Worm (Caenorhabditis elegans) whole organism, L4/young adult: ENCODE data around the gene pqn-80.

Source experiments
- W03F9.2 ChIP-seq: fragments of 150-350 bp; optimal IDR thresholded peaks from 2 replicates; lab custom pipeline; 2014; ENCODE audit warnings: missing biosample characterization, missing genetic modification characterization
- dao-5 ChIP-seq: sonication (generic microtip); optimal IDR thresholded peaks from 2 replicates; lab custom pipeline; 2016; ENCODE audit warnings: missing genotype, missing genetic modification characterization, moderate library complexity, missing compliant biosample characterization
- him-1 ChIP-seq: sonication (generic microtip); optimal IDR thresholded peaks from 2 replicates; lab custom pipeline; 2016; ENCODE audit warnings: missing genotype, missing genetic modification reagents, missing genetic modification characterization, missing compliant biosample characterization

- TF ChIP-seq W03F9.2 (tag; lab: Kevin White, UChicago) (no peak), him-1 (tag; lab: Kevin White, UChicago) (no peak), dao-5 (no peak)
Measured at ce11 chrIII:12652609-12653008, 26.2 kb downstream of the pqn-80 start.
